Fruit fly (Drosophila melanogaster): ENCODE data around the gene CG14739.

Gene CG14739

dm6 chr3R:12078961-12079360 is 29.9 kb upstream of the CG14739 start (continued):
- TF ChIP-seq CG6683 (GFP tag; optimal IDR thresholded peaks at IDR 0.05) (no peak), kay (GFP tag; optimal IDR thresholded peaks at IDR 0.05) (peak; percentile 36), Lim3 (GFP tag; IDR thresholded peaks at IDR 0.05) (0 out of 2 replicates have a peak, but pooled peaks have one; percentile 30), odd (GFP tag; optimal IDR thresholded peaks at IDR 0.05) (peak; percentile 49), CG9609 (GFP tag; optimal IDR thresholded peaks at IDR 0.05) (no peak), exex (tag; optimal IDR thresholded peaks at IDR 0.05) (no peak), CG1832 (GFP tag; optimal IDR thresholded peaks at IDR 0.05) (no peak), z (GFP tag; IDR thresholded peaks at IDR 0.05) (0 out of 3 replicates have a peak, but pooled peaks have one; percentile 19), Dp (GFP tag; optimal IDR thresholded peaks at IDR 0.05) (no peak), CG12071 (GFP tag; optimal IDR thresholded peaks at IDR 0.05) (no peak), CG13894 (tag; optimal IDR thresholded peaks at IDR 0.05) (peak; percentile 82), CG1647 (GFP tag; optimal IDR thresholded peaks at IDR 0.05) (no peak), dpn (GFP tag; optimal IDR thresholded peaks at IDR 0.05) (peak in 1 of 2 experiments; percentile 71), CG17829 (tag; optimal IDR thresholded peaks at IDR 0.05) (no peak), CG17802 (tag; optimal IDR thresholded peaks at IDR 0.05) (no peak), kah (GFP tag; optimal IDR thresholded peaks at IDR 0.05) (peak; percentile 7), Ptx1 (GFP tag; IDR thresholded peaks at IDR 0.05) (peak; percentile 86), CG34376 (GFP tag; optimal IDR thresholded peaks at IDR 0.05) (peak; percentile 23), aop (GFP tag; IDR thresholded peaks at IDR 0.05) (no peak), CG17186 (GFP tag; optimal IDR thresholded peaks at IDR 0.05) (no peak), Asciz (GFP tag; optimal IDR thresholded peaks at IDR 0.05) (peak; percentile 56), Dfd (GFP tag; optimal IDR thresholded peaks at IDR 0.05) (no peak), ems (GFP tag; optimal IDR thresholded peaks at IDR 0.05) (no peak), CG12942 (GFP tag; optimal IDR thresholded peaks at IDR 0.05) (peak; percentile 60), run (tag; optimal IDR thresholded peaks at IDR 0.05) (peak; percentile 54)

- TF ChIP-seq CG18262 (tag; optimal IDR thresholded peaks at IDR 0.05) (no peak), CG10979 (tag; optimal IDR thresholded peaks at IDR 0.05) (no peak), az2 (GFP tag; optimal IDR thresholded peaks at IDR 0.05) (no peak), CG2712 (tag; optimal IDR thresholded peaks at IDR 0.05) (no peak), vvl (GFP tag; IDR thresholded peaks at IDR 0.05) (no peak), ERR (GFP tag; optimal IDR thresholded peaks at IDR 0.05) (no peak), CG4282 (GFP tag; optimal IDR thresholded peaks at IDR 0.05) (no peak), CG30431 (GFP tag; optimal IDR thresholded peaks at IDR 0.05) (no peak), tio (GFP tag; optimal IDR thresholded peaks at IDR 0.05) (no peak), CG15073 (GFP tag; optimal IDR thresholded peaks at IDR 0.05) (no peak), Lim3 (GFP tag; IDR thresholded peaks at IDR 0.05) (no peak), CG4360 (GFP tag; IDR thresholded peaks at IDR 0.05) (no peak), CG8478 (optimal IDR thresholded peaks at IDR 0.05) (no peak), CG7839 (tag; optimal IDR thresholded peaks at IDR 0.05) (no peak), CG12155 (GFP tag; optimal IDR thresholded peaks at IDR 0.05) (no peak), knrl (GFP tag; IDR thresholded peaks at IDR 0.05; ENCODE audit: partially characterized antibody) (no peak)
Observed at dm6 chr3R:12062844-12063243, 13.8 kb upstream of the CG14739 start, which contains the start of gene CG14740. Gene CG14740 (minus strand): TSS chr3R:12062944.

- TF ChIP-seq E2f2 (GFP tag; IDR thresholded peaks at IDR 0.05) (no peak), Ets65A (GFP tag) (peak; percentile 87)
Observed at dm6 chr3R:12040228-12040627, 8.8 kb downstream of the CG14739 start, which contains the start of gene CG14736. Gene CG14736 (plus strand): TSS chr3R:12040528.
